Worm (Caenorhabditis elegans): ENCODE measurements around the gene T02H6.11.

The T02H6.11 gene

DNA sequence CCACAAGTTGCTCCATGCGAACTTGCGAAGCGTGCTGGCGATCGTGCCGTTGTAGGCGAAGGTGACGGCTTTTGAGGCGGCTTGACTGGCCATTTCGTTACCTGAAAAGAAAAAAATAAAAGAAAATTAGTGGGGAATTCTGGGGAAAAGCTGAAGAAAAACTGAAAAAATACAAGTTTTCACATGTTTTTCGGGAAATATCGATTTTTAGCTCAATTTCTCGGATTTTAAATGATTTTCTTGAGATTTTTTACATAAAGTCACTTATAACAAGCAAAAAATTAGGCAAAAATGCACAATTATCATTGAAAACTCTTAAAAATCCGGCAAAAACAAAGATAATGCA lies at the start of gene T02H6.11:
Gene T02H6.11, minus strand, starts transcription at position 101 of the 346 bp plus-strand sequence.
- TF ChIP-seq unc-62 (GFP tag; optimal IDR thresholded peaks at IDR 0.05), result no peak

DNA sequence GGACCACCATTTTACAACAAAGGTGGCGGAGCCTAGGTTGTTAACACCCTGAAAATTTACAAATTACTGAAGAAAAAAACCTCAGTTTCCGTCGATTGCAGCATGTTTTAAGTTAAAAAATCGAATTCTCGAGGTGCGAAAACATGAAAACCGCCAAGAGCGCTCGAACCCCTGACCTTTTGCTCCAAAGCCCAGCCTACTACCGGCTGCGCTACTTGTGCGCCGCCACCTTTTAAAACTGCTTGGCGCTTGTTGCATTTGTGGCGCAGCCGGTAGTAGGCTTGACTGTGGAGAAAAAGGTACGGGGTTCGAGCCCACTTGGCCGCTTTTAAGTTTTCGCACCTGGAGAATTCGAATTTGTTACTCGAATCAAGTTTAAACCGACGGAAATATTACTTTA lies 49.2 kb upstream of the T02H6.11 start, which contains the start of gene snt-6:
Gene snt-6, minus strand, starts transcription at position 58 of the 400 bp plus-strand sequence.
- no peak for TF ChIP-seq unc-62 (GFP tag; optimal IDR thresholded peaks at IDR 0.05)

DNA sequence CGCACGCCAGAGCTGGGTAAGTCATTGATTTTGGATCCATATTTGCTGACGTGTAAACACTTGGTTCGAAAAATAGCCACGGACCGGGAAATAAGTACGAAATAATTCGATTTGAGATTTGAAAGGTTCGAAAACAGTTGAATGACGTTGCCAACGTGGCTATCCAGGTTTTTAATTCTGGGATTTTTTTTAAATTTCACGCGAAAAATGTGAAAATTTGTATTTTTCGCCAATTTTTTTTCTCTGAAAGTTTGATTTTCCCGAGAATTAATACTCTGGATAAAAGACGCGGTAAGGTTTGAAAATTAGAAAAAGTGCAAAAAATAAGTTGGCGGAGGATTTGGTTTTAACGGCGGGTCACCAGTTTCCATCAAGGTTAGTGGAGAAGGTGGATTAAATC lies 39.9 kb upstream of the T02H6.11 start, which contains the start of gene fbxc-48:
Gene fbxc-48, minus strand, starts transcription at position 101 of the 400 bp plus-strand sequence.
- TF ChIP-seq unc-62 (GFP tag; optimal IDR thresholded peaks at IDR 0.05), result no peak

DNA sequence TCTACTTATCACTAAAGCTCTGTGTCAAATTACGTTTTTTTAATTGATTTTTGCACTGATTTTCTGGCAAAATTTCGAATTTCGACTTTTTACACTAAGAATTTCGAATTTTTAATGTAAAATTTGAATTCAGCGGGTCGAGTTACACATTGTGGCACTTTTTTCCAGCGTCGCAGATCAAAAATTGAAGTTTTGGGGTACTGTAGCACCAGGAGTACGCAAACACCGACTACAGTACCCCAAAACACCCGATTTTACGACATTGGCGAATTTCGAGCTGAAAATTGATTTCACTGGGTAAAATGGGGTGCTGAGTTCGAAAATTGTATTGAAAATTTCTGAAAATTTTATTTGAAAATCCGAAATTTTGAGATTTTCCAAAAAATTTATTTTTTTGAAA lies 31.5 kb upstream of the T02H6.11 start:
- TF ChIP-seq unc-62 (GFP tag; optimal IDR thresholded peaks at IDR 0.05), result no peak

DNA sequence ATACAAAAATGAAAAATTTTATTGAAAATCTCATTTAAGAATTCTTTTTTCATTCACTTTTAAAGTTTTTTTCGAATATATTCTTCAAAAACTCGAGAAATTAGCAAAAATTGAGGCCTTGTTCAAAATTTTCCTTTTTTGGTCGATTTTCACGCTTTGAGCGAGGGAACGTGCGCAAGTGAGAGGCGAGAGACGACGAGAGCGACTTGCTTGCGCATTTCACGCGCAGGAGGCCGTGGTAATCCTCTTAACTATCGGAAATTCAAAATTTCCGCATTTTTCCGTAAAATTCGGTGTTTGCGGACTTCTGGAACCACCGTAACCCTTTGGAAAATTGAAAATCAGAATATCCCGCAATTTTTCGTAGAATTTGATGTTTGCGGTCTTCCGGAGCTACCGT lies 29.0 kb upstream of the T02H6.11 start:
- TF ChIP-seq unc-62 (GFP tag; optimal IDR thresholded peaks at IDR 0.05), result no peak

DNA sequence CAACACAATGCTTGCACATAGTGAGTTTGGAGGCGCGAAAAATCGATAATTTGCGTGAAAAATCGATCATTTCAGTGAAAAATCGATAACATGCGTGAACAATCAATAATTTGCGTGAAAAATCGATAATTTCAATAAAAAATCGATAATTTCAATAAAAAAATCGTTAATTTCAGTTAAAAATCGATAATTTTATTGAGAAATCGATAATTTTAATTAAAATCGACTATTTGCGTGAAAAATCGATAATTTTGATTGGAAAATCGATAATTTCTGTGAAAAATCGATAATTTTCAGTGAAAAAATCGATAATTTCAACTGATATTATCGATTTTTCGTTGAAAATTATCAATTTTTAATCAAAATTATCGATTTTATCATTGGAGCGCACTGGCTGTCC lies 23.1 kb upstream of the T02H6.11 start:
- TF ChIP-seq unc-62 (GFP tag; optimal IDR thresholded peaks at IDR 0.05), result no peak

DNA sequence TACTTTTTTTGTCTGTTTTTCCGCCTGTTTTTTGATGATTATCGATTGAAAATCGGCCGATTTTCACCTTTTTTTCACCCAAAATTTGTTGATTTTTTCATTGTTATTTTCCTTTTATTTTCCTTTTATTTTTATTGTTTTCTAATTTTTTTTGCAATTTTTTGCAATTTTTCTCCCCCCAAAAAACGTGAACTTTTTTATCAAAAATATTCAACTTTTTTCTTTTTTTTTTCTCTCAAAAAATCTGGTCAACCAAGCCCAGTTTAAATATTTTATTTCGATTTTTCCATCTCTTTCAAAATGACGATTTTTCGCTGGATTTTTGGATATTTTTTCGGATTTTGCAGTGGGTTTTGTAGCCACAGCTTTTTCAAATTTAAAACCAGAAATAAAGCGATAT lies 22.6 kb upstream of the T02H6.11 start, which contains the start of gene rfip-2:
Gene rfip-2, plus strand, starts transcription at position 301 of the 400 bp plus-strand sequence.
- TF ChIP-seq unc-62 (GFP tag; optimal IDR thresholded peaks at IDR 0.05), result no peak

DNA sequence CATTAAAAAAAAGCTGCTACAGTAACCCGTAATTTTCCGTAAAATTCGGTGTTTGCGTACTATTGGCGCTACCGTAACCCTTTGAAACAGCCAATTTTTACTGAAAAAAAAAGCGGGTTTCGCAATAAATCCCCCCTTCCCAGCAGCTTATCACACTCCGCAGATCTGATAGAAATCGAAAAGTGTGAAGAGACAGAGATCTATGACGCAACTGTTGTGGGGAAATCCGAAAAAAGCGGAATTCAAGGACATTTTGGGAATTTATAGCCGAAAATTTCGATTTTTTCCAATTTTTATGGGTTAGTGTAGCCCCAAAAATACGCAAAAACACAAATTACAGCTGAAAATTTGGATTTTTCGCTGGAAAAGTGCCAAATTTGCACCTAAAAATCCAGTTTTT lies 21.0 kb upstream of the T02H6.11 start:
- no peak for TF ChIP-seq unc-62 (GFP tag; optimal IDR thresholded peaks at IDR 0.05)

DNA sequence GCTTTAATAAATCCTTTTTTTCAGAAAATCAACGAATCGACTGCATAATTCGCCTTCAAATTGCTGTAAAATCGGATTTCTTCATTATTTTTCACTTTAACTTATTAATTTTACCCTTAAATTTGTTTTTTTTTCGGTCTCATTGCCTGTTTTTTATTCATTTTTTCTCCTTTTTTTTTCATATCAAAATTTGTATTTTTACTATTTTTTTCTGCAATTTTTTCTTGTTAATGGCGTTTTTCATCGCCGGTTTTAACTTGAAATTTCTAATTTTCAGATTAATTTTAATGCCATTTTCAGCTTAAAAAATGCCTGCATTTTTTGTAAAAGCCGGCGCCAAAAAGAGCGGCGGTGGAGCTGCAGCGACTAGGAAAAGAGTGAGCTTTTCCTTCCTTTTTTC lies 8.2 kb upstream of the T02H6.11 start, which contains the start of gene T02H6.1:
Gene T02H6.1, plus strand, starts transcription at position 301 of the 400 bp plus-strand sequence.
- no peak for TF ChIP-seq unc-62 (GFP tag; optimal IDR thresholded peaks at IDR 0.05)

DNA sequence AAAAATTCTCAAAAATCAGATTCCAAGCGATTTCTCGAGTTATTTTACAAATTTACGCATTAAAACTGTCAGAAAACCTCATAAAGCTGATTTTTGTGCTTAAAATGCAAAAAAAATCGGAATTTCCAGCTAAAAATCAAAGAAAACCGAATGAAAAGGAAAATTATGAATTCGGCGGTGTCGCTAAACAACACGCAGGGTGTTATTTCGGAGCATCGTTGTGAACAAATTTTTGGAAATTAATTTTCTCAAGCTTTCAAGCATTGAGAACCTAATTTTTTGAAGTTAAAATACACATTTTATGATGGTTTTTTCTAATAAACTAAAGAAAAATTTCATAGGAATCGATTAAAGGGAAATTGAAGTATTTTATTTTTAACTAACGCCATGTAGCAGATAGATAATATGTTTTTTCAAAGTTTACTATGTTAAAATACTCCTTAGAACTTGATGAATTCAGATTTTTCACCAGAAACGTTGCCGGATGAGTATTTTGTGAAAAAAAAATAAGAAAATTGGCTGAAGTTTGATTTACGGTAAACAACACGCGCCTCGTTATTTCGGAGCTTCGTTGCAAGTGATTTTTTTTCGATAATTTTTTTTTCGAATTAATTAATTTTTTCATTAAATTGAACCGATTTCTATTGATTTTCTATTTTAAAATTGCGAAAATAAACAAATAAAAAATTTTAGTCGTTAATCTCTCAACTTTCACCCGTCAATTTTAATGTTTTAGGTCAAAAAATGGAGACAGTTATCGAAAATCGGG lies 630 bp upstream of the T02H6.11 start, which contains the start of gene thoc-1:
Gene thoc-1, plus strand, starts transcription at position 737 of the 769 bp plus-strand sequence.
- TF ChIP-seq unc-62 (GFP tag; optimal IDR thresholded peaks at IDR 0.05), result no peak

DNA sequence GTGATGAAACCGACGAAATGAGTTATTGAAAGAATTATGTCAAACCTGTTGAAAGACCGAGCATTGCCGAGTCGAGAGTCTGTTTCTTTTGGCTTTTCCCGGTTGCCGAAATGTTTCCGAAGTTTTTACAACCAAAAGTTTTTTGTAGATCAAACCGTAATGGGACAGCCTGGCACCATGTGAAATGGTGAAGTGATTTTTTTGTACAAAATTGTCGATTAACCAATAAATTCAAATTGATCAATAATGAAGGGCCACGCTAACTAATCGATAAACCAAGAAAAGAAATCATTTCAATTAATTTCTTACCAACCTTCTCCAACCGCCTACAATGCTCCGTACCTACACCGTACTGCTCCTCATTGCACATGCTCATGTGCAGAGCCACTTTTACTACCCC lies 9.4 kb downstream of the T02H6.11 start, which contains the start of gene T02H6.3:
Gene T02H6.3, plus strand, starts transcription at position 301 of the 400 bp plus-strand sequence.
- no peak for TF ChIP-seq unc-62 (GFP tag; optimal IDR thresholded peaks at IDR 0.05)

DNA sequence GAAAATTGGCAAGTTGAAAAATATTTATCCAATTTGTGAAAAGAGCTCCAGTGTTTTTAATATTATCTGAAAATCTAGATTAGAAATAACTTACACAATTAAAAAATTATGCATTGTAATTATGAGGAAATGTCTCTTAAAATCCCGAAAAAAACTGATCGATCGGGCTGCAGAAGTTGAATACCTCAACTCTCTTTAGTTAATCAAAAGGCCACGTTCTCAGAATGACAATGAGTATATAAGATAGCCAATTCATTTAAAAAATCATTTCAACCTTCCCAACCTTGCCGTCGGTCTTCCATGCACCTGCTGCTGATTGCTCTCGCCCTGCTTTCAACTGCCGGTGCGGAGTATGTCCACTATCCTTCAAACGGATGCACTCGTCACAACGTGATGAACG lies 11.2 kb downstream of the T02H6.11 start, which contains the start of gene T02H6.4:
Gene T02H6.4, plus strand, starts transcription at position 301 of the 400 bp plus-strand sequence.
- no peak for TF ChIP-seq unc-62 (GFP tag; optimal IDR thresholded peaks at IDR 0.05)

DNA sequence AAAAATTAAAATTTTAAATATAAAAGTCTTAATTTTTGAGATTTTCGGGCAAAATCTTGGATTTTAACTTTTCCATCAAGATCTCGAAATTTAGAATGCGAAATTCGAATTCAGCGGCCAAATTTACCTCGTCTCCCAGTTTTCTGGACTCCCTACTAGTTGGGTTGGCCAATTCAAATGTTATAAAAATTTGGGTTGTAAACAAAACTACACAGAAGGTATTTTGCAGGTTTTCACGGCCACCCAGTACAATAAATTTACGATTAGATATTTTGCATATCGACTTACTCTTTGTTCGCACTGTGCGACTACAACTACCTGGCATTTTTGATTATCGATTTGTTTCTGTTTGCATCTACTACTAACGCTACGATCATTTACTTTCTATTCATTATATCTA lies 16.1 kb downstream of the T02H6.11 start, which contains the start of gene T02H6.5:
Gene T02H6.5, plus strand, starts transcription at position 301 of the 400 bp plus-strand sequence.
- no peak for TF ChIP-seq unc-62 (GFP tag; optimal IDR thresholded peaks at IDR 0.05)

DNA sequence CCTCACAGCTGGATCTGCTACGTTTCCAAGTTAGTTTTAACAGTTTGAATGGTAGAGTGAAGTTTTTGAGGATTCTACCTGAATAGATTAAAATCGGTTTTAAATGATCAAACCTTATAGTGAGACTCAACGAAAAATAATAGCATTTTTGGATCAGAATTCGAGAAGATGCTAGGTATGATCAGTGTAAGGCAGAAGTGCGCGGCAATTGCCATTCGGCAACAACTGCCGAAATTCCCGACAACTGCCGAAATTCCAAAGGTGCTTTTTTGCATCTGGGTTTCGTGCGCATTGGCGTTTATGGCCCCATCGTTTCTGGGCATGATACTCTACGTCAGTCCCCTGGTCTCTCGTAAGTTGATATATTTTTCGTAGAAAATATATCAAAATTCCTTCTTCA lies 17.5 kb downstream of the T02H6.11 start, which contains the start of gene T02H6.6:
Gene T02H6.6, plus strand, starts transcription at position 301 of the 400 bp plus-strand sequence.
- no peak for TF ChIP-seq unc-62 (GFP tag; optimal IDR thresholded peaks at IDR 0.05)

DNA sequence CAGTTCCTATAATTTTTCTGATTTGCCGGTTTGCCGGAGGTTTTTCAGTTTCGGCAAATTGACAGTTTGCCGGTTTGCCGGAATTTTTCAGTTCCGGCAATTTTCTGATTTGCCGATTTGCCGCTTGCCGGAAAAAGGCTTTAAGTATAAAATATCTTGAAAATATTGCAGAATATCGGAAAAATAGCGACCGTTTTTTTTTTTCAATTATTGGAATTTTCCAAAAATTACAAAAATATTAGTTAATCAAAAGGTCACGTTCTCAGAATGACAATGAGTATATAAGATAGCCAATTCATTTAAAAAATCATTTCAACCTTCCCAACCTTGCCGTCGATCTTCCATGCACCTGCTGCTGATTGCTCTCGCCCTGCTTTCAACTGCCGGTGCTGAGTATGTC lies 18.6 kb downstream of the T02H6.11 start, which contains the start of gene T02H6.7:
Gene T02H6.7, plus strand, starts transcription at position 301 of the 400 bp plus-strand sequence.
- TF ChIP-seq unc-62 (GFP tag; optimal IDR thresholded peaks at IDR 0.05), result no peak

DNA sequence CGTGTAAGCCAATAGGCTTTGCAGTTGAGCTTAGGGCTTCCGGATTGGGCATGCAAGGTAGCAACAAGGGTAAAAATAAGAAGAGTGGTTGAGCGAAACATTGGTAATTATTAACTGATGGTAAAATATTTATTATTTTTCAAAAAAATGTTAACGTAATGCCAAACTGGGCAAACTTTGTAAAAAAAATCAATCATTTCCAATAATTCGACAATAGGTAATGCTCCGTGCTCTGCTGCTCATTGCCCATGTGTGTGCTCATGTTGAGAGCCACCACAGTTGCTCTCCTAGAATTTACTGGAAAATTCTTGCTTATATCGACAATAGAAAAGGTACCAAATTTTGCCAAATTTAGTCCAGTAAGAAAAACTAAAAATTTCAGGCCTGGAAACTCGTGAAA lies 20.3 kb downstream of the T02H6.11 start, which contains the start of the genes T02H6.10 and T02H6.8:
Gene T02H6.10, minus strand, starts transcription at position 101 of the 400 bp plus-strand sequence.
Gene T02H6.8, plus strand, starts transcription at position 221 of the 400 bp plus-strand sequence.
- no peak for TF ChIP-seq unc-62 (GFP tag; optimal IDR thresholded peaks at IDR 0.05)

DNA sequence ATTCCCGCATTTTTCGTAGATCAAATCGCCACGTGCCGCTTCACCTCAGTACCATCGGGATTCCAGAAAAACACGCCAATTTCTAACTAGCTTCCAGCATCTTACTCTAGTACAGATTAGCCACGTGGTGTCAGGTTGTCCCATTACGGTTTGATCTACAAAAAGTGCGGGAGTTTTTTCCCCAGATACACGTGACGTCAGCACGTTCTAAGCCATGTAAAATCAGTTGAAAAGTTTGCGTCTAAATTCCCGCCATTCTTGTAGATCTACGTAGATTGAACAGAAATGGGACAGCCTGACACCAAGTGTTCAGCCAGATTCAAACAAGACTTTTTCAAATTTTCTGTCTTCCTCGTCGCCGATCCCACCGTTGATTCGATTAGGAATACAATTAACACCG lies 22.3 kb downstream of the T02H6.11 start, which contains the start of gene T02H6.9:
Gene T02H6.9, plus strand, starts transcription at position 301 of the 400 bp plus-strand sequence.
- no peak for TF ChIP-seq unc-62 (GFP tag; optimal IDR thresholded peaks at IDR 0.05)
